Fruit fly (Drosophila melanogaster) whole organism, larva: ENCODE results near the gene CG9547.

Experiments used
- noc ChIP-seq: fragments of 200-800 bp; sonication (Bioruptor generic); optimal IDR thresholded peaks from 3 replicates; lab custom pipeline; 2019; ENCODE audit warnings: missing biosample characterization, mild to moderate bottlenecking, missing genetic modification characterization, moderate library complexity

The CG9547 gene

DNA sequence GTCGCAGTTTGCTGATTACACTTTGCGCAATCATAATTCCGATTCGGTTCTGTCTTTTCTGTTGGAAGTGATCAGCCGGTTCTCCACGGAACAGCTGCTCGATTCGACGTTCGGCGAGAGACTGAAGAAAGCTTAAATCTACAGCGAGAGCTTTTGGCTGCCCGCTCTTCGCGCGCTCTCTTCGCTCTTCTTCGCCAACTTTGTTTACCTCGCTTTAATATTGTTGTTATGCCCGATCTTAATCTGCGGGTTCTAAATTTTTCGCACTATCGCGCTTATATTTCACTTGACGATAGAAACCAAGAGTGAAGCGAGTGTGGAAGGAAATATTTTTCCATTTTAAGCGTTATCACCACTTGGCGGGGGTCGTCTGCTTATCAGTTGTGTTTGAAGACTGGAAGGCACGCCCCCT, at the start of gene CG9547:
Gene CG9547, minus strand, starts transcription at position 128 of the 412 bp plus-strand sequence.
- TF ChIP-seq noc (tag; lab: Kevin White, UChicago): peak; percentile 99

DNA sequence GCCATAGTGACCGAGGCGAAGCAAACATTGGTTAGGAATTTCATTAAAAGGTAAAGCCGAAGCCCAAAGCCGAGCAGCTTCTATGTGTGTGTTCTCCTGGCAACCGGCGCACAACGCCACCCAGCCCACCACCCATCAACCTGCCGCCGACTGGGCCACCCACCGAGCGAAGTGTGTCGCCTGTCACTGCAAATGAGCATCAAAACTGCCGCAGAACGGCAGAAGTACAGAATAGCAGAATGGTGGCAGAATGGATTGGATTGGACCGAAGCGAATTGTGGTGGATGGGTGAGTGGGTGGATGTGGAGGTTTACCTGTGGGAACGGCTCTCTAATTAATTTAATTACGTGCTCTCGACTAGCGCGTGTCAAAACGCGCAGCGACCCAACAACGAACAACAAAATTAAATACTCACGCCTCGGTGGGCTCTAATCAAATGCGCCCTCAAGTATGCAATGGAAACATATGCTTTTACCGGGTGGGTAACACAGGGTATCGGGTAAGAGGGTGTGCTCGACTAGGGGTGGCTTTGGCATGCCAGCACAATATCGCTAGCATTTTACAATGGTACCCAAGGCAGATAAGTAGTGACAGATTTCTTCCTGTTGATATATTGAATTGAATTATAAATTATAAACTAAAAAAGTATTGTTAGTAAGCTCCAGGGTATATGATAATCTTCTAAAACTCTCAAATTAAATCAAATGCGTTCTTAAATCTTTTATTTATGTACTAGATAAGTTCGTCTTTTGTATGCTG, 45.5 kb upstream of the CG9547 start:
- no peak for TF ChIP-seq noc (tag; lab: Kevin White, UChicago)

DNA sequence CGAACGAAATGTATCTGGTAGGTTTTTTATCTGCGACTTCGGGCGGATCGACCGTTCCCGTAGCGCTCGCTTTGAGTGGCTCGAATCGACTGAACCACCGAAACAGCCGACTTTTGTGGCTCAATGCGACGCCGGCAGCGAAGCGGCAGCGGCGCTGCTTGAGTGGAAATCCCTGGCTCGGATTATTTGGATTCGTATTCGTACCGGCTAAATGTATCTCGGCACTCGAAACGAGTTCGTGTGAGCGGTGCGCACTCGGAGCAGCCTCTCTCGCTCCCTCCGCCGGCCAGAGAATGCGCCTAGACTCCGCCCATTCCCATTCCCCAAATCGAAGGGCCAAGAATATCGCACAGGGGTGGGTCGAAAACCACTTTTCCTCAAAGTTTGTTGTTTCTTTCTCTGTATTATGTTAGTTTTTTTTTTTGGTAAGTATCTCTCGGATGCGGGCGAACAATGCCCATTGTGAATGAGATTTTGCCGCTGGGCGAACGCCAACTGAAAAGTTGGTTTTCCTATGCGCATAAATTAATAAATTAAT, 41.8 kb upstream of the CG9547 start:
- no peak for TF ChIP-seq noc (tag; lab: Kevin White, UChicago)

DNA sequence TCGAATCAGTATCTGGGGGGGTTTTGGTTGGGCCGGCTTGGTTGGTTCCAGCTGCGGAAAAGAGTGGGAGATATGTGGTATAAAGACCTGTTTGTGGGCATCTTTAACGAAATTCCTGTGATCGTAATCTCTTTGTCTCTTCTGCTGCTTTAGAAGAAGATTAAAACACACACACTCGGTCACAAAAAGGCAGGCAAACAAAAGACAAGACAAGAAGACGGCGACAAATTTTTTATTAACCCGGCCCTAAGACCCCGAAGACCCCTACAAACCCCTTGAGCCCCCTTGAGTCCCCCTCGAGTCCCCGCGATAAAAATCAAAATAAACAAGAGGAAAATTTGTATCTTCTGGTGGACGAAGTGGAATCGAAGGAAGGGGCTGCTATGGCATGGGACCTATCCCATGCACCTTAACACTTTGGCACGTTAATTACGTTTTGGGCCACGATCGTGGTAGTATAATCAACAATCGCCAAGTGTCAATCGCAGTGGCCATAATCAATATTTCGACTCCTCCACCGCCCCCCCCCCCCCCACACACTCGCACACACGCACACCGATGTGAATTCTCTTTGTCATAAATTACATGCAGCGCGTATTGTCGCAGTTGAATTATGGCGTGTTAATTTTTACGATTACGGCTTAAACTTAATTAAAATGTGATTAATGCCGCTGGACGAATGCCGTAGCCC, 39.9 kb upstream of the CG9547 start:
- no peak for TF ChIP-seq noc (tag; lab: Kevin White, UChicago)

DNA sequence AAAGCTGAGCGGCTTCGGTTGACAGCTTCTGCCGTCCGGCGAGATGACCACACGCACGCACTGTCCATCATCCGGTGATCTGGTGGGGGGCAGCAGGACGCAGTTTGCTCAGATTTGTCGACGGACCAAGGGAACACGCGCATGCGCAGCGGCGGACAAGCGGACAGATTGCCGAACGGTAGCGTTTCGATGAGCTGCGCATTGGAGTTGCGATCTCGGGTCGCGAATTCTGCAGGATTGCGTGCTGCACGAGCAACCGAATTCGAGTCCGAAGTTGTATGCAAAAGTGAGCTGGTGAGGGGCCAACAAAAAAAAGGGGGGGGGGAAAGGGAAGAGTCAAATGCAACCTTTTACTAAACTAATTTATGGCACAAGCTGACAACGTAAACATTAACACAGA, 39.4 kb upstream of the CG9547 start:
- no peak for TF ChIP-seq noc (tag; lab: Kevin White, UChicago)

DNA sequence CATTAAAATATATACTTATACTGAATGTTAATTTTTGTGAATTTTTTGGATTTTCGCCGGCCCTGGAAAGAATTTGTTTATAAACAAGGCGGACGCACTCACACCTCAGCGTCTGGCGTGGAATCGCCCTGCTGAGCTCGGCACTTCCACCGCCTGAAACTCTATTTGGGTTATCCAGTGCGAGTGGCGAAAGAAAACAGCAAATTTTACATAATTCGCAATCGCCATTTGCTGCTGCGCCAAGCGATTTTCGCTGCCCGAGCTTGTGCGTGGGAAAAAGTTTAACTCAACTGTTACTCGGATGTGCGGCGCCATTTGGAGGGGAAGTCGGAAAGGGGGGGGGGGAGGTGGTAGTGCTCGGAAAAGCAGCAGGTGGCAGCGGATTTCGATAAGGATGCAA, 38.6 kb upstream of the CG9547 start:
- no peak for TF ChIP-seq noc (tag; lab: Kevin White, UChicago)

DNA sequence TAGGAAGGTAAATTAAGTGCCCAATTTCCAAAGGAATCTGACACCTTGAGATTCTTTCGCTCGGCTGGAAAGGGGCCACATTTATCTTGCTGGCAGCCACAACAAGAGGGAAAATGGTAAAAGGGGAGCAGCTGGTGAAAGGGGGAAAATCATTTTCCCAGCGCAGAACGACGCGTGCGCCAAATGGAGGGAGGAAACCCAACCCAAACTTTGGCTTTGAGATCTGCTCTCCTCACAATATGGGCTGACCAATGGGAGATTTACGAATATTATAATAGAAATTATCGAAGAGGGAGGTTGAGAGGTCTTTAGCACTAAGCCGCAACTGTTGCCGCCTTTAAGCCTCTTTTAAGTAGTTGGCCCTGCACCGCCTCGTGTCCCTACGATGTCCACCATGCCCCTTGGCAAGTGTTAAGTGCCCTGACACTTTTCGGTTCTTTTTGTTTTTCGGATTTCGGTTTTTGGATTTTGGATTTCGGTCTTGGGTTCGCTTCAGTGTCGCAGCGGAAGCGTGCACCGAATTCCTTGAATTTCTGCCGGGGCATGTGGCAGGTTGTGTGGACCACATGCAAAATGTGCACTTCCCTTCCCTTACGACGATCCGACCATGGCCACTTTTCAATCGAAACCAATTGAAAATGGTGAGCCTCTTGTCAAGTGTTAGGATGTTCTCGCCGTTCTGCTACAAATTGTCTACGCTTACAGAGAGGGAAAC, 37.8 kb upstream of the CG9547 start:
- no peak for TF ChIP-seq noc (tag; lab: Kevin White, UChicago)

DNA sequence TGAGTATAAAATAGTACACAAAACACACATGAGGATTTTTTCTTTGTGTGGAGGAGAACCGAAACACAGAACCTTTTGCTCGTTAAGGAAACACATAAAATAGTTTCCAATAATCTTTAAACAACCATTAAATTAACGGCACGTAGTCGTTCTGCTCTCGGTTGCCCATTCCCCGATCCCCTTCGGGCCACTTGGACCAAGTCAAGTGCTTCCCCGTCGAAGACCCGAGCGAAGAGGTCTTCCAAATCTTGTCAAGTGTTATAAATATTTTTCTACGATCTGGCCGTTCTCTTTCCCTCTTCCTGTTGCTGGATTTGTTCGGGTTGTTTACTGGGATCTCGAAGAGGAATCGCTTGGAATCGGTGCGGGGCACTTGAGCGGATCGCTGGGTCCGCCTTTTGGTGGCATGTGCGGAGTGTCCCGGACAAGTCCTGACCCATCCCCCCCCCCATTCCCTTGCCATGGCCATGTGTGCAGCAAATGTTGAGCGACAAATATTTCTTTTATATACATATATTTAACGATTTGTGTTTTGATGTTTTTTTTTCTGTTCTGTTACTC, 36.7 kb upstream of the CG9547 start:
- TF ChIP-seq noc (tag; lab: Kevin White, UChicago): no peak

DNA sequence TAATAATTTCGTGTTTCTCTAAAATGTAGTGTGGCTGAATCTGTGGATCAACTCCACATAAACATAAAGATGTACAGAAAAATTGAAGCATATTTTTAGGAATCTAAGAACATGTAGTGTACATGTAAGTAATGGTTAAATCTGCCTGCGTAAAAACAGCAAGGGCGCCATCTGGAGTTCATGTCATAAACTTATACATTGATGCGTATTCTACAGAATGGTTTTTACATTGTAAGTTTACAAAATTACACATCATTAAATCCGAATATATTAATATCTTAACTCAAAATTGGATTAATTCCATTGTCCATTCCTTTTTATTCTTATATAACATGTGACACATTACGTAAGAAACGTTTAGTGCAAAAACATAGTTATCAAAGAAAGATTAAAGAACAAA, 32.7 kb upstream of the CG9547 start:
- no peak for TF ChIP-seq noc (tag; lab: Kevin White, UChicago)

DNA sequence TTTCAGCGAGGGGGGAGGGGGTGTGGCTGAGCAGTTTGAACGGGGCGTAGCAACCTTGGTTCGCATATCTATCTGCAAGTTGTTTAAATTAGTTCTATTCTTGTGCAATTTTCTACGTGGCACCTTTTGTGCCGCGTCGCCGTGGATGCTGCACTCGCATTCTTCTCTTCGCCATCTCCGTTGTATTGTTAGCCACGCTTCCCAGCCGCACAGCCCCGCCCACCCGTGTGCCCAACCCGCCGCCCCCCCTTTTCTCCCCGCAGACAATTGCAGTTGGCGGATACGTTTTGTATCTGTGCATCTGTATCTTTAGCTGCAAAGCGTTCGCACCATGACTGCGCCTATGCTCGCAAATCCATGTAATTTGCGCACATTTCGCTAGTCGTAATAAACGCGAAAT, 19.6 kb upstream of the CG9547 start:
- no peak for TF ChIP-seq noc (tag; lab: Kevin White, UChicago)

DNA sequence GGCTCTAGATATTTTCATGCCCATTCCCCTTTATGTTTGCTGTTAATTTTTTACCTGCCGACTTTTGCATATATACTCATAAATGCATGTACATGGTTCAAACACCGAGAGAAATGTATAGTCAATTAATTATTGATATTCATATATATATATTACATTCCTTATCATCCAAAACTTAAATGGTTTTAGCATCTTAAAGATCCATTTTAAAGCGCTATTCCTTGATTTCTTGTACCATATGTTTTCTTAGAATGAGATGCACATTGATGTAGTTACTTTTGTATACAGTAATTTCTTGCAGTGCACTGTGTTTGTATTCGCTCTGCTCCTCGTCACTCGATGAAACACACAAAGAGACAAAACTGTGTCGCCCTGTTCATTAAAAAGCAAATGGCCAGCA, 14.3 kb upstream of the CG9547 start:
- no peak for TF ChIP-seq noc (tag; lab: Kevin White, UChicago)

DNA sequence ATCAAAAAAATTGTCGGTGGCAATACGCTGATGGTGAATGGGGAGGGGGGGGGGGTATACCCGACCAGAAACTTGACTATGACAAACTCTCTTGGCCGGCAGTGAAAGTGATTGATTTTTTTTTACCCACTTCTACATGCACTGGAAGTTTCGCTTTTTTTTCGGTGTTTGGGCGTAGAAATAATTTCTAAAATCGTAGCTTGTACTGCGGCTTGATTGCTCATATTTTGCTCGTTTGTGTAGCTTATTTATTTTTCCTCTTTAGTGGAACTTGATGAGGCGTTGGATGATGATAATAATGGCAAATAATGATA, 9.3 kb upstream of the CG9547 start:
- TF ChIP-seq noc (tag; lab: Kevin White, UChicago): no peak

DNA sequence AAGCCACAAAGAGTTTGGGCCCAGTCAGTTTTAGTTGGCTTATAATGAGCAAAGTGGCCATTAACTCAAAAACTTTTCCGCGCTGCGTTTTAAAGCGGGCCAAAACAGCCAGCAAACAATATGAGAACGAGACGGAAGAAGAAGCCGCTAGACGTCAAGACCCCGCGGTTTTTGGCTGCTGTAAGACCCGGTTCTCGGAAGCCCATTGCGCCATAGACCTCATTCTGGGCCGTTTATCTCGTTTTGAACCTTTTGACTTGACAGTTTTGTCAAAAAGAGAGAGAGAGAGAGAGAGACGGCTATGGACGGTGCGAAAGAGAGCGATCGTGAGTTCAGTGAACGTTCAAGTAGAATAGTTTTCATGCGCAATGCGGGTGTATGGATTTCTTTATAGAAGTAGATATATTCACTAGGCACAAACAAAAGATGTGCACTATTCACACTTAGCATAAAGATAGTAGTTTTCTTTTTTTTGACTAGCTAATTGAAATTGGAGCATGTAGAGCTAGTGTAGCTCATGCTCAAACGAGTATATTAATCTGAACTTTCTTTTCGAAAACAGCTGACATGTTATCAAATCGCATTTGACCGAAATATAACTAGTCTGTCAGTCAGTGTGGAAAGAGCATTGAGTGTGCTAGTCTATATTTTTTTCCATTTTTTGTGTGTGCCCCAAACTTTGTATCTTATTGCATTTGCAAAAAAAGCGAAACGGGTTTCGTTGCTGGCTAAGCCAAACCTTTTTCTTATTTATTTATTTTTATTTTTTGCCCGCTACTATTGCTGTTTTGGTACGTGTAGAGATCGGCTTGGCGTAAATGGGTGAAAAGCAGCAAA, 8.8 kb upstream of the CG9547 start:
- no peak for TF ChIP-seq noc (tag; lab: Kevin White, UChicago)

DNA sequence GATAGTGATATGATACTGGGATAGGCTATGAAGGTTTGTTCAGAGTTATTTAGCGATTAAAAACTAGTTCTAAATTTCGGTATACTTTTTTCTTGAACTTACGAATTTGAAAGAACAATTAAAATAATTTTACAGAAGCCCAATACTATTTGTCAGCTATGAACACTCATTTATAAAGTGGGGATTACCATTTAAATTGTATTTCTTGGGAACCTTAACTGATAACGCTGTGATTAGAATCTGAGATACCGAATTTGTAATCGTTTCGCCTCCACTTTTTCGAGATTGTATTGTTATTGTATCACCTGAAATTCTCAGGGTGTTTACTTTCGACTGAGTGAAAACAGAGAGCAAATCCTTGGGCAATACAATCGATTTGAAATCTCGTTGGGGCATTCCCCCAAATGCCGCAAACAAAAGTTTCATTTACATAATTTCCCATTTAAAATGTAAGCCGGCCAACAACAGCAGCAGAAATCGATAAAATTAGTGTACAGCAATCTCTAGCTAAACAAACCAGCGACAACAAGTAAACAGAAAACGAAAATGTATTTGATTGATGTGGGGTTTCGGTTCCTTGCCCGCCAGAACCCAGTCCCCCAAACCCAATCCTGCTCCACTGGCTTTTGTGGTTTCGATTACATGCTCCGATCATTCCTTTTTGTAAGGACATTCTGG, 6.5 kb upstream of the CG9547 start:
- no peak for TF ChIP-seq noc (tag; lab: Kevin White, UChicago)

DNA sequence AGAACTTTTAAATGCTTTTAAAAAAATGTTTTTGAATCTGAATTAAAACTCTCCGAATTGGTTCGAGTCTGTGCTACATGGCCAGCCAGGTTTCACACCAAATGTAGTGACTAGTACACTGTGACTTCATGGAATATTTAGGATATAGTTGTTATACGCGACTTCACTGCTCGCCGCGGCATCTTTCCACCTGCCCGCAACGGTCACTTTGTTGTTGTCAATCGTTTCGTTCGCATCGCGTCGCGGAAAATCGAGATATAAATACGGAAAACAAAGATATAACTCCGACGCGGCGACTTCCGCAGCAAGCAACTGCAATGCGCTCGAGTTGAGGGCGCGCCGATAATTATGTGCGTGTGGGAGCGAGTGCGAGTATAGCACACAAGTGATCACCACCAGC, 4.1 kb upstream of the CG9547 start, which contains the start of gene CG31637:
Gene CG31637, plus strand, starts transcription at position 200 of the 400 bp plus-strand sequence.
- TF ChIP-seq noc (tag; lab: Kevin White, UChicago): no peak
